Fruit fly (Drosophila melanogaster): ENCODE measurements around the gene lili.

dm6 chr3R:24850420-24850819, 36.6 kb upstream of the lili start, which contains the start of gene CG7006:
- TF ChIP-seq CrebA (GFP tag; optimal IDR thresholded peaks at IDR 0.05; ENCODE audit: borderline replicate concordance) = no peak
- peak; percentile 76 for TF ChIP-seq dsf (GFP tag; optimal IDR thresholded peaks at IDR 0.05; ENCODE audit: borderline replicate concordance)
- no peak for TF ChIP-seq Dfd (GFP tag; optimal IDR thresholded peaks at IDR 0.05)
